Worm (Caenorhabditis elegans) whole organism, late embryonic: ENCODE measurements around the gene gop-2.

Experiments used
- C38D4.7 ChIP-seq: fragments of 200-800 bp; sonication (Bioruptor generic); optimal IDR thresholded peaks from 2 replicates; lab custom pipeline; 2018; ENCODE audit warnings: mild to moderate bottlenecking, missing genetic modification characterization, moderate library complexity, missing compliant biosample characterization
- F13H6.1 ChIP-seq: sonication (generic microtip); optimal IDR thresholded peaks from 2 replicates; lab custom pipeline; 2016; ENCODE audit warnings: missing genetic modification characterization, missing compliant biosample characterization
- K02D7.2 ChIP-seq: sonication (generic microtip); optimal IDR thresholded peaks from 2 replicates; lab custom pipeline; 2017; ENCODE audit warnings: mild to moderate bottlenecking, missing genetic modification characterization, missing compliant biosample characterization
- T23F11.4 ChIP-seq: fragments of 200-800 bp; sonication (Bioruptor generic); optimal IDR thresholded peaks from 2 replicates; lab custom pipeline; 2018; ENCODE audit warnings: mild to moderate bottlenecking, missing genetic modification characterization, missing compliant biosample characterization
- Y22D7AL.16 ChIP-seq: sonication (generic microtip); optimal IDR thresholded peaks from 2 replicates; lab custom pipeline; 2016; ENCODE audit warnings: missing genetic modification characterization, missing compliant biosample characterization
- ahr-1 ChIP-seq: sonication (generic microtip); optimal IDR thresholded peaks from 2 replicates; lab custom pipeline; 2016; ENCODE audit warnings: missing genetic modification characterization, missing compliant biosample characterization
- ceh-14 ChIP-seq: sonication (generic microtip); optimal IDR thresholded peaks from 2 replicates; lab custom pipeline; 2016; ENCODE audit warnings: missing genotype, missing genetic modification characterization, missing compliant biosample characterization
- ceh-18 ChIP-seq: sonication (generic microtip); optimal IDR thresholded peaks from 2 replicates; lab custom pipeline; 2016; ENCODE audit warnings: missing genetic modification characterization, missing compliant biosample characterization
- ceh-19 ChIP-seq: fragments of 200-800 bp; sonication (Bioruptor generic); optimal IDR thresholded peaks from 2 replicates; lab custom pipeline; 2018; ENCODE audit warnings: mild to moderate bottlenecking, missing genetic modification characterization, missing compliant biosample characterization
- ceh-2 ChIP-seq: sonication (generic microtip); optimal IDR thresholded peaks from 2 replicates; lab custom pipeline; 2016; ENCODE audit warnings: missing genotype, missing genetic modification characterization, missing compliant biosample characterization
- ceh-31 ChIP-seq: sonication (generic microtip); optimal IDR thresholded peaks from 2 replicates; lab custom pipeline; 2016; ENCODE audit warnings: missing genetic modification characterization, missing compliant biosample characterization
- ceh-34 ChIP-seq: sonication (generic microtip); optimal IDR thresholded peaks from 2 replicates; lab custom pipeline; 2016; ENCODE audit warnings: mild to moderate bottlenecking, missing genetic modification characterization, missing compliant biosample characterization
- ceh-48 ChIP-seq: sonication (generic microtip); optimal IDR thresholded peaks from 2 replicates; lab custom pipeline; 2016; ENCODE audit warnings: missing genetic modification characterization, inconsistent platforms, missing compliant biosample characterization
- ceh-6 ChIP-seq: fragments of 200-800 bp; sonication (Bioruptor generic); optimal IDR thresholded peaks from 2 replicates; lab custom pipeline; 2018; ENCODE audit warnings: mild to moderate bottlenecking, missing genetic modification characterization, missing compliant biosample characterization
- che-1 ChIP-seq: sonication (generic microtip); optimal IDR thresholded peaks from 2 replicates; lab custom pipeline; 2016; ENCODE audit warnings: mild to moderate bottlenecking, missing genetic modification characterization, missing compliant biosample characterization
- dmd-4 ChIP-seq: sonication (generic microtip); optimal IDR thresholded peaks from 2 replicates; lab custom pipeline; 2016; ENCODE audit warnings: borderline replicate concordance, missing genetic modification characterization, missing compliant biosample characterization
- dve-1 ChIP-seq: sonication (generic microtip); optimal IDR thresholded peaks from 2 replicates; lab custom pipeline; 2017; ENCODE audit warnings: antibody characterized with exemption, mild to moderate bottlenecking, missing genetic modification characterization, missing compliant biosample characterization
- elt-2 ChIP-seq: sonication (generic microtip); optimal IDR thresholded peaks from 2 replicates; lab custom pipeline; 2016; ENCODE audit warnings: missing genetic modification reagents, missing genetic modification characterization, missing compliant biosample characterization
- ets-4 ChIP-seq: sonication (generic microtip); optimal IDR thresholded peaks from 2 replicates; lab custom pipeline; 2016; ENCODE audit warnings: missing genetic modification characterization, missing compliant biosample characterization
- eyg-1 ChIP-seq: sonication (generic microtip); optimal IDR thresholded peaks from 2 replicates; lab custom pipeline; 2016; ENCODE audit warnings: missing genotype, missing genetic modification characterization, missing compliant biosample characterization
- fkh-6 ChIP-seq: sonication (generic microtip); optimal IDR thresholded peaks from 2 replicates; lab custom pipeline; 2016; ENCODE audit warnings: missing genetic modification characterization, missing compliant biosample characterization
- gmeb-2 ChIP-seq: sonication (generic microtip); optimal IDR thresholded peaks from 2 replicates; lab custom pipeline; 2016; ENCODE audit warnings: missing genetic modification characterization, inconsistent platforms, missing compliant biosample characterization
- hlh-13 ChIP-seq: fragments of 200-800 bp; sonication (Bioruptor generic); optimal IDR thresholded peaks from 2 replicates; lab custom pipeline; 2018; ENCODE audit warnings: mild to moderate bottlenecking, missing genetic modification characterization, missing compliant biosample characterization
- hlh-15 ChIP-seq: sonication (generic microtip); optimal IDR thresholded peaks from 2 replicates; lab custom pipeline; 2016; ENCODE audit warnings: missing genetic modification characterization, missing compliant biosample characterization
- hlh-30 ChIP-seq: sonication (generic microtip); optimal IDR thresholded peaks from 2 replicates; lab custom pipeline; 2017; ENCODE audit warnings: antibody characterized with exemption, missing genetic modification characterization, missing compliant biosample characterization; ENCODE audit not compliant: insufficient read depth
- hlh-8 ChIP-seq: sonication (generic microtip); optimal IDR thresholded peaks from 2 replicates; lab custom pipeline; 2016; ENCODE audit warnings: missing genotype, missing genetic modification characterization, missing compliant biosample characterization
- lim-6 ChIP-seq: sonication (generic microtip); optimal IDR thresholded peaks from 2 replicates; lab custom pipeline; 2016; ENCODE audit warnings: missing genetic modification characterization, missing compliant biosample characterization
- lin-11 ChIP-seq: fragments of 200-800 bp; sonication (Bioruptor generic); optimal IDR thresholded peaks from 2 replicates; lab custom pipeline; 2018; ENCODE audit warnings: mild to moderate bottlenecking, missing genetic modification characterization, missing compliant biosample characterization
- nfya-1 ChIP-seq: sonication (generic microtip); optimal IDR thresholded peaks from 2 replicates; lab custom pipeline; 2017; ENCODE audit warnings: missing genetic modification characterization, mild to moderate bottlenecking, missing compliant biosample characterization, antibody characterized with exemption, moderate library complexity
- nhr-232 ChIP-seq: sonication (generic microtip); optimal IDR thresholded peaks from 2 replicates; lab custom pipeline; 2016; ENCODE audit warnings: missing genetic modification characterization, missing compliant biosample characterization
- pat-9 ChIP-seq: fragments of 200-800 bp; sonication (Bioruptor generic); optimal IDR thresholded peaks from 2 replicates; lab custom pipeline; 2018; ENCODE audit warnings: mild to moderate bottlenecking, missing genetic modification characterization, moderate library complexity, missing compliant biosample characterization
- pha-2 ChIP-seq: sonication (generic microtip); optimal IDR thresholded peaks from 2 replicates; lab custom pipeline; 2017; ENCODE audit warnings: mild to moderate bottlenecking, missing genetic modification characterization, missing compliant biosample characterization
- pha-4 ChIP-seq: fragments of 150-350 bp; optimal IDR thresholded peaks from 2 replicates; lab custom pipeline; 2018; ENCODE audit warnings: missing biosample characterization, missing genetic modification reagents, missing genetic modification characterization
- ref-2 ChIP-seq: sonication (generic microtip); optimal IDR thresholded peaks from 2 replicates; lab custom pipeline; 2016; ENCODE audit warnings: missing genetic modification characterization, missing compliant biosample characterization
- rnt-1 ChIP-seq: sonication (generic microtip); optimal IDR thresholded peaks from 2 replicates; lab custom pipeline; 2016; ENCODE audit warnings: missing genetic modification characterization, missing compliant biosample characterization
- sdc-2 ChIP-seq: sonication (generic microtip); optimal IDR thresholded peaks from 2 replicates; lab custom pipeline; 2016; ENCODE audit warnings: missing genotype, missing genetic modification characterization, missing compliant biosample characterization
- sox-2 ChIP-seq: fragments of 200-800 bp; sonication (Bioruptor generic); IDR thresholded peaks from 2 replicates; pipeline ENCODE4 v1.3.6; 2022; ENCODE audit warnings: missing genetic modification reagents, missing genetic modification characterization, missing compliant biosample characterization
- sox-4 ChIP-seq: sonication (generic microtip); optimal IDR thresholded peaks from 2 replicates; lab custom pipeline; 2017; ENCODE audit warnings: mild to moderate bottlenecking, missing genetic modification characterization, inconsistent platforms, missing compliant biosample characterization
- syd-9 ChIP-seq: sonication (generic microtip); optimal IDR thresholded peaks from 2 replicates; lab custom pipeline; 2016; ENCODE audit warnings: mild to moderate bottlenecking, missing genetic modification characterization, moderate library complexity, missing compliant biosample characterization
- tbx-2 ChIP-seq: sonication (generic microtip); optimal IDR thresholded peaks from 2 replicates; lab custom pipeline; 2016; ENCODE audit warnings: missing genetic modification characterization, missing compliant biosample characterization
- ttx-3 ChIP-seq: sonication (generic microtip); optimal IDR thresholded peaks from 2 replicates; lab custom pipeline; 2016; ENCODE audit warnings: missing genetic modification reagents, missing genetic modification characterization, missing compliant biosample characterization
- unc-3 ChIP-seq, 2 experiments: fragments of 200-800 bp in 1 of 2; sonication (Bioruptor generic) in 1 of 2; sonication (generic microtip) in 1 of 2; conservative IDR thresholded peaks in 1 of 2; optimal IDR thresholded peaks in 1 of 2; 2 replicates each; pipeline versions ENCODE4 v1.3.6 to Lab custom; 2016 to 2022; ENCODE audit warnings: missing compliant biosample characterization in 2 of 2, missing genetic modification characterization in 2 of 2, missing genetic modification reagents in 1 of 2
- unc-55 ChIP-seq: sonication (generic microtip); optimal IDR thresholded peaks from 2 replicates; lab custom pipeline; 2017; ENCODE audit warnings: missing biosample characterization, missing genetic modification reagents, missing genetic modification characterization
- unc-86 ChIP-seq: sonication (generic microtip); optimal IDR thresholded peaks from 2 replicates; lab custom pipeline; 2016; ENCODE audit warnings: missing genetic modification characterization, missing compliant biosample characterization
- zip-5 ChIP-seq: sonication (generic microtip); optimal IDR thresholded peaks from 2 replicates; lab custom pipeline; 2016; ENCODE audit warnings: missing genetic modification characterization, missing compliant biosample characterization
- ztf-16 ChIP-seq: sonication (generic microtip); optimal IDR thresholded peaks from 2 replicates; lab custom pipeline; 2017; ENCODE audit warnings: missing genetic modification characterization, missing compliant biosample characterization

Gene gop-2

ce11 chrIII:5258918-5259317 lies at the start of gene gop-2:
TSS of gene gop-2 (plus strand) at chrIII:5259023.
- TF ChIP-seq ztf-16 (no peak), elt-2 (tag; lab: Kevin White, UChicago) (no peak), tbx-2 (tag; lab: Kevin White, UChicago) (no peak), pat-9 (tag; lab: Kevin White, UChicago) (no peak), che-1 (tag; lab: Kevin White, UChicago) (no peak), hlh-13 (GFP tag; lab: Kevin White, UChicago) (no peak), F13H6.1 (tag; lab: Kevin White, UChicago) (no peak), ceh-48 (tag; lab: Kevin White, UChicago) (no peak), hlh-8 (tag; lab: Kevin White, UChicago) (no peak), pha-4 (tag; lab: Kevin White, UChicago) (no peak)

- TF ChIP-seq unc-55 (GFP tag; lab: Kevin White, UChicago): peak; percentile 12
- TF ChIP-seq ahr-1 (tag; lab: Kevin White, UChicago): no peak
Measured at ce11 chrIII:5210269-5210668, 48.6 kb upstream of the gop-2 start.

ce11 chrIII:5211137-5211648 lies 47.6 kb upstream of the gop-2 start:
- TF ChIP-seq ceh-2 (tag; lab: Kevin White, UChicago) (peak; percentile 62), unc-3 (GFP tag; conservative IDR thresholded peaks at IDR 0.05; lab: Robert Waterston, UW) (peak; percentile 61; the same call in 1 of the 2 replicates), unc-3 (tag; optimal IDR thresholded peaks at IDR 0.05; lab: Kevin White, UChicago) (peak; percentile 48), nhr-232 (peak; percentile 65), ttx-3 (tag; lab: Kevin White, UChicago) (peak; percentile 3), lin-11 (peak; percentile 63), hlh-15 (tag; lab: Kevin White, UChicago) (peak; percentile 60), elt-2 (tag; lab: Kevin White, UChicago) (peak; percentile 74), syd-9 (peak; percentile 72), pat-9 (tag; lab: Kevin White, UChicago) (peak; percentile 43), F13H6.1 (tag; lab: Kevin White, UChicago) (peak; percentile 23), che-1 (tag; lab: Kevin White, UChicago) (peak; percentile 69), T23F11.4 (GFP tag; lab: Kevin White, UChicago) (peak; percentile 30), ceh-14 (tag; lab: Kevin White, UChicago) (peak; percentile 41), Y22D7AL.16 (peak; percentile 65), ceh-31 (peak; percentile 54), ztf-16 (peak; percentile 10), sox-4 (tag; lab: Kevin White, UChicago) (peak; percentile 63), gmeb-2 (tag; lab: Kevin White, UChicago) (peak; percentile 43), C38D4.7 (GFP tag; lab: Kevin White, UChicago) (peak; percentile 64), ahr-1 (tag; lab: Kevin White, UChicago) (peak; percentile 20), dmd-4 (peak; percentile 72), dve-1 (tag; lab: Kevin White, UChicago) (peak; percentile 25), fkh-6 (tag; lab: Kevin White, UChicago) (peak; percentile 62), ceh-34 (tag; lab: Kevin White, UChicago) (peak; percentile 73), ceh-6 (GFP tag; lab: Kevin White, UChicago) (peak; percentile 66), ref-2 (tag; lab: Kevin White, UChicago) (peak; percentile 83), ets-4 (tag; lab: Kevin White, UChicago) (peak; percentile 68), sdc-2 (tag; lab: Kevin White, UChicago) (peak; percentile 49), hlh-13 (GFP tag; lab: Kevin White, UChicago) (peak; percentile 25), ceh-19 (GFP tag; lab: Kevin White, UChicago) (peak; percentile 82), unc-86 (tag; lab: Kevin White, UChicago) (peak; percentile 45), sox-2 (GFP tag; lab: Robert Waterston, UW) (peak; percentile 17; the same call in 1 of the 2 replicates), nfya-1 (tag; lab: Kevin White, UChicago) (peak; percentile 1), hlh-30 (tag; lab: Kevin White, UChicago) (peak; percentile 42), ceh-18 (tag; lab: Kevin White, UChicago) (peak; percentile 73), eyg-1 (tag; lab: Kevin White, UChicago) (peak; percentile 46), lim-6 (peak; percentile 33), K02D7.2 (tag; lab: Kevin White, UChicago) (peak; percentile 52), pha-2 (tag; lab: Kevin White, UChicago) (peak; percentile 70), zip-5 (tag; lab: Kevin White, UChicago) (peak; percentile 4), rnt-1 (tag; lab: Kevin White, UChicago) (peak; percentile 25)
